Worm (Caenorhabditis elegans) whole organism, L2 larva: ENCODE results near the gene F46B6.6.

Source experiments
- C34F6.9 ChIP-seq: fragments of 150-350 bp; optimal IDR thresholded peaks from 2 replicates; lab custom pipeline; 2014; ENCODE audit warnings: missing biosample characterization, missing genetic modification characterization
- F13H6.1 ChIP-seq: sonication (generic microtip); optimal IDR thresholded peaks from 2 replicates; lab custom pipeline; 2016; ENCODE audit warnings: missing genetic modification characterization, missing compliant biosample characterization
- R02D3.7 ChIP-seq: fragments of 150-350 bp; optimal IDR thresholded peaks from 2 replicates; lab custom pipeline; 2014; ENCODE audit warnings: missing biosample characterization, missing genetic modification characterization
- Y55F3AM.14 ChIP-seq: fragments of 200-800 bp; sonication (Bioruptor generic); optimal IDR thresholded peaks from 2 replicates; lab custom pipeline; 2018; ENCODE audit warnings: mild to moderate bottlenecking, missing genetic modification characterization, missing compliant biosample characterization
- ZK546.5 ChIP-seq: sonication (generic microtip); optimal IDR thresholded peaks from 2 replicates; lab custom pipeline; 2017; ENCODE audit warnings: missing biosample characterization, missing genetic modification characterization
- alr-1 ChIP-seq: fragments of 150-350 bp; optimal IDR thresholded peaks from 2 replicates; lab custom pipeline; 2014; ENCODE audit warnings: missing biosample characterization, missing genetic modification characterization
- aly-2 ChIP-seq: fragments of 150-350 bp; optimal IDR thresholded peaks from 2 replicates; lab custom pipeline; 2014; ENCODE audit warnings: missing biosample characterization, missing genetic modification characterization
- ama-1 ChIP-seq: fragments of 150-350 bp; optimal IDR thresholded peaks from 2 replicates; lab custom pipeline; 2018; ENCODE audit warnings: inconsistent platforms
- blmp-1 ChIP-seq: sonication (generic microtip); optimal IDR thresholded peaks from 2 replicates; lab custom pipeline; 2017; ENCODE audit warnings: missing genetic modification characterization, mild to moderate bottlenecking, missing compliant biosample characterization, antibody characterized with exemption, moderate library complexity; ENCODE audit not compliant: insufficient read depth
- ceh-16 ChIP-seq: fragments of 150-350 bp; optimal IDR thresholded peaks from 2 replicates; lab custom pipeline; 2014; ENCODE audit warnings: missing biosample characterization, missing genetic modification characterization
- ceh-82 ChIP-seq: fragments of 150-350 bp; optimal IDR thresholded peaks from 2 replicates; lab custom pipeline; 2014; ENCODE audit warnings: missing biosample characterization, missing genetic modification characterization
- crh-2 ChIP-seq: sonication (generic microtip); optimal IDR thresholded peaks from 2 replicates; lab custom pipeline; 2017; ENCODE audit warnings: missing biosample characterization, missing genetic modification characterization
- dmd-4 ChIP-seq: sonication (generic microtip); optimal IDR thresholded peaks from 2 replicates; lab custom pipeline; 2017; ENCODE audit warnings: missing biosample characterization, missing genetic modification characterization
- egl-27 ChIP-seq: sonication (generic microtip); optimal IDR thresholded peaks from 3 replicates; lab custom pipeline; 2017; ENCODE audit warnings: missing biosample characterization, missing genetic modification reagents, missing genetic modification characterization
- elt-1 ChIP-seq: fragments of 150-350 bp; optimal IDR thresholded peaks from 2 replicates; lab custom pipeline; 2014; ENCODE audit warnings: missing biosample characterization, missing genetic modification characterization
- elt-3 ChIP-seq: sonication (generic microtip); optimal IDR thresholded peaks from 2 replicates; lab custom pipeline; 2017; ENCODE audit warnings: missing biosample characterization, missing genetic modification characterization
- fos-1 ChIP-seq: fragments of 150-350 bp; optimal IDR thresholded peaks from 2 replicates; lab custom pipeline; 2014; ENCODE audit warnings: missing biosample characterization, missing genetic modification characterization
- gmeb-1 ChIP-seq: fragments of 150-350 bp; optimal IDR thresholded peaks from 2 replicates; lab custom pipeline; 2014; ENCODE audit warnings: missing biosample characterization, missing genetic modification characterization
- lin-11 ChIP-seq: fragments of 150-350 bp; sonication (generic microtip); optimal IDR thresholded peaks from 2 replicates; lab custom pipeline; 2014; ENCODE audit warnings: missing biosample characterization, missing genetic modification characterization, inconsistent platforms, mixed read lengths
- lin-13 ChIP-seq: fragments of 150-350 bp; optimal IDR thresholded peaks from 2 replicates; lab custom pipeline; 2014; ENCODE audit warnings: missing biosample characterization, missing genetic modification reagents, missing genetic modification characterization
- lin-39 ChIP-seq: fragments of 150-350 bp; optimal IDR thresholded peaks from 2 replicates; lab custom pipeline; 2014; ENCODE audit warnings: missing biosample characterization, missing genetic modification reagents, missing genetic modification characterization
- lsy-2 ChIP-seq, 2 experiments: fragments of 150-350 bp in 1 of 2; sonication (generic microtip) in 1 of 2; optimal IDR thresholded peaks; 2 replicates each; lab custom pipeline; 2014 to 2017; ENCODE audit warnings: missing biosample characterization in 2 of 2, missing genetic modification characterization in 2 of 2
- mab-5 ChIP-seq: fragments of 150-350 bp; optimal IDR thresholded peaks from 2 replicates; lab custom pipeline; 2014; ENCODE audit warnings: missing biosample characterization, missing genetic modification characterization
- mbf-1 ChIP-seq: sonication (generic microtip); optimal IDR thresholded peaks from 2 replicates; lab custom pipeline; 2017; ENCODE audit warnings: missing biosample characterization, missing genetic modification characterization
- mdl-1 ChIP-seq, 2 experiments: fragments of 150-350 bp in 1 of 2; sonication (generic microtip) in 1 of 2; optimal IDR thresholded peaks; 2 replicates each; lab custom pipeline; 2017; ENCODE audit warnings: missing biosample characterization in 2 of 2, missing genetic modification characterization in 2 of 2
- nhr-10 ChIP-seq: sonication (generic microtip); optimal IDR thresholded peaks from 2 replicates; lab custom pipeline; 2017; ENCODE audit warnings: missing biosample characterization, missing genetic modification characterization
- nhr-11 ChIP-seq: fragments of 150-350 bp; optimal IDR thresholded peaks from 2 replicates; lab custom pipeline; 2014; ENCODE audit warnings: missing biosample characterization, missing genetic modification characterization
- nhr-12 ChIP-seq: fragments of 150-350 bp; optimal IDR thresholded peaks from 2 replicates; lab custom pipeline; 2014; ENCODE audit warnings: missing biosample characterization, missing genetic modification characterization
- nhr-129 ChIP-seq: fragments of 150-350 bp; optimal IDR thresholded peaks from 2 replicates; lab custom pipeline; 2014; ENCODE audit warnings: missing biosample characterization, missing genetic modification characterization
- nhr-21 ChIP-seq: fragments of 150-350 bp; optimal IDR thresholded peaks from 2 replicates; lab custom pipeline; 2014; ENCODE audit warnings: missing biosample characterization, missing genetic modification characterization
- nhr-23 ChIP-seq: fragments of 150-350 bp; optimal IDR thresholded peaks from 2 replicates; lab custom pipeline; 2014; ENCODE audit warnings: missing biosample characterization, missing genetic modification reagents, missing genetic modification characterization
- nhr-237 ChIP-seq: fragments of 150-350 bp; optimal IDR thresholded peaks from 2 replicates; lab custom pipeline; 2014; ENCODE audit warnings: missing biosample characterization, missing genetic modification characterization
- nhr-25 ChIP-seq: fragments of 150-350 bp; sonication (generic microtip); optimal IDR thresholded peaks from 3 replicates; lab custom pipeline; 2014; ENCODE audit warnings: missing biosample characterization, missing genetic modification characterization
- nhr-6 ChIP-seq: fragments of 150-350 bp; optimal IDR thresholded peaks from 2 replicates; lab custom pipeline; 2014; ENCODE audit warnings: missing biosample characterization, missing genetic modification characterization
- nhr-77 ChIP-seq: fragments of 150-350 bp; optimal IDR thresholded peaks from 2 replicates; lab custom pipeline; 2014; ENCODE audit warnings: missing biosample characterization, missing genetic modification characterization
- peb-1 ChIP-seq: fragments of 150-350 bp; optimal IDR thresholded peaks from 2 replicates; lab custom pipeline; 2014; ENCODE audit warnings: missing biosample characterization, missing genetic modification characterization
- sem-4 ChIP-seq: fragments of 150-350 bp; optimal IDR thresholded peaks from 2 replicates; lab custom pipeline; 2014; ENCODE audit warnings: missing biosample characterization, missing genetic modification reagents, missing genetic modification characterization
- skn-1 ChIP-seq: sonication (generic microtip); optimal IDR thresholded peaks from 2 replicates; lab custom pipeline; 2017; ENCODE audit warnings: missing biosample characterization, missing genetic modification characterization
- sma-3 ChIP-seq: sonication (generic microtip); optimal IDR thresholded peaks from 2 replicates; lab custom pipeline; 2016; ENCODE audit warnings: missing genetic modification reagents, missing genetic modification characterization, missing compliant biosample characterization
- sma-9 ChIP-seq, 2 experiments: fragments of 150-350 bp in 1 of 2; sonication (generic microtip) in 1 of 2; optimal IDR thresholded peaks; 2 replicates each; lab custom pipeline; 2014 to 2016; ENCODE audit warnings: missing genetic modification characterization in 2 of 2, mild to moderate bottlenecking in 1 of 2, missing biosample characterization in 1 of 2, missing compliant biosample characterization in 1 of 2, missing genetic modification reagents in 1 of 2, moderate library complexity in 1 of 2
- snpc-4 ChIP-seq: fragments of 150-350 bp; optimal IDR thresholded peaks from 2 replicates; lab custom pipeline; 2014; ENCODE audit warnings: missing biosample characterization, missing genetic modification characterization
- unc-39 ChIP-seq: fragments of 150-350 bp; optimal IDR thresholded peaks from 2 replicates; lab custom pipeline; 2014; ENCODE audit warnings: missing biosample characterization, missing genetic modification characterization
- unc-55 ChIP-seq: fragments of 150-350 bp; sonication (generic microtip); optimal IDR thresholded peaks from 3 replicates; lab custom pipeline; 2014; ENCODE audit warnings: missing biosample characterization, missing genetic modification reagents, missing genetic modification characterization
- unc-62 ChIP-seq: fragments of 150-350 bp; optimal IDR thresholded peaks from 2 replicates; lab custom pipeline; 2014; ENCODE audit warnings: missing biosample characterization, missing genetic modification reagents, missing genetic modification characterization
- zag-1 ChIP-seq: fragments of 150-350 bp; optimal IDR thresholded peaks from 2 replicates; lab custom pipeline; 2014; ENCODE audit warnings: missing biosample characterization, missing genetic modification characterization
- ztf-1 ChIP-seq: fragments of 200-800 bp; sonication (Bioruptor generic); conservative IDR thresholded peaks from 2 replicates; pipeline ENCODE4 v1.3.6; 2022; ENCODE audit warnings: missing genetic modification characterization, missing compliant biosample characterization
- ztf-11 ChIP-seq: sonication (generic microtip); optimal IDR thresholded peaks from 2 replicates; lab custom pipeline; 2017; ENCODE audit warnings: missing biosample characterization, missing genetic modification characterization
- ztf-4 ChIP-seq: fragments of 150-350 bp; optimal IDR thresholded peaks from 2 replicates; lab custom pipeline; 2014; ENCODE audit warnings: missing biosample characterization, missing genetic modification characterization

The F46B6.6 gene

ce11 chrV:9789657-9790261, 3.1 kb upstream of the F46B6.6 start, which contains the start of gene ztf-7:
TSS of gene ztf-7 (minus strand) at chrV:9789707.
- TF ChIP-seq mbf-1 (tag; lab: Kevin White, UChicago) (no peak), nhr-23 (tag; lab: Kevin White, UChicago) (no peak), lin-39 (tag; lab: Kevin White, UChicago) (no peak), sma-9 (GFP tag; optimal IDR thresholded peaks at IDR 0.05; lab: Kevin White, UChicago) (peak; percentile 97), sma-9 (tag; optimal IDR thresholded peaks at IDR 0.05; lab: Kevin White, UChicago) (no peak), ZK546.5 (tag; lab: Kevin White, UChicago) (no peak), unc-39 (no peak), C34F6.9 (peak; percentile 99), nhr-237 (tag; lab: Kevin White, UChicago) (peak; percentile 38), ceh-82 (tag; lab: Kevin White, UChicago) (no peak), elt-1 (tag; lab: Kevin White, UChicago) (no peak), Y55F3AM.14 (peak; percentile 86), nhr-10 (no peak), aly-2 (tag; lab: Kevin White, UChicago) (no peak), ztf-4 (tag; lab: Kevin White, UChicago) (peak; percentile 91), nhr-77 (tag; lab: Kevin White, UChicago) (no peak), ceh-16 (tag; lab: Kevin White, UChicago) (peak; percentile 39), zag-1 (tag; lab: Kevin White, UChicago) (peak; percentile 58), alr-1 (tag; lab: Kevin White, UChicago) (no peak), F13H6.1 (tag; lab: Kevin White, UChicago) (peak; percentile 96), ztf-11 (no peak), nhr-11 (tag; lab: Kevin White, UChicago) (no peak), lin-11 (tag; lab: Kevin White, UChicago) (peak; percentile 95), peb-1 (tag; lab: Kevin White, UChicago) (no peak), nhr-6 (tag; lab: Kevin White, UChicago) (peak; percentile 91), ama-1 (lab: Kevin White, UChicago) (peak; percentile 63), lin-13 (peak; percentile 83), nhr-12 (tag; lab: Kevin White, UChicago) (no peak), mab-5 (tag; lab: Kevin White, UChicago) (peak; percentile 92), nhr-21 (tag; lab: Kevin White, UChicago) (peak; percentile 97), unc-62 (GFP tag; lab: Kevin White, UChicago) (peak; percentile 71), egl-27 (peak; percentile 82), R02D3.7 (tag; lab: Kevin White, UChicago) (peak; percentile 32), sma-3 (peak; percentile 98), dmd-4 (tag; lab: Kevin White, UChicago) (peak; percentile 51), skn-1 (tag; lab: Kevin White, UChicago) (peak; percentile 72), nhr-129 (peak; percentile 94), sem-4 (tag; lab: Kevin White, UChicago) (peak; percentile 92), blmp-1 (tag; lab: Kevin White, UChicago) (peak; percentile 84), mdl-1 (tag; optimal IDR thresholded peaks at IDR 0.05; lab: Kevin White, UChicago) (peak; percentile 79 to 95), crh-2 (tag; lab: Kevin White, UChicago) (peak; percentile 97), lsy-2 (tag; optimal IDR thresholded peaks at IDR 0.05; lab: Kevin White, UChicago) (peak; percentile 85 to 97), ztf-1 (GFP tag; lab: Robert Waterston, UW) (no peak), nhr-25 (tag; lab: Kevin White, UChicago) (peak; percentile 98), snpc-4 (tag; lab: Kevin White, UChicago) (peak; percentile 87), fos-1 (tag; lab: Kevin White, UChicago) (peak; percentile 88), gmeb-1 (tag; lab: Kevin White, UChicago) (peak; percentile 92), unc-55 (peak; percentile 83), elt-3 (tag; lab: Kevin White, UChicago) (no peak)
